Fruit fly (Drosophila melanogaster) whole organism, embryonic: ENCODE measurements around the gene Pgant8.

Source experiments
- BtbVII ChIP-seq: fragments of 200-800 bp; sonication (Bioruptor generic); optimal IDR thresholded peaks from 3 replicates; lab custom pipeline; 2017; ENCODE audit warnings: missing biosample characterization, mild to moderate bottlenecking, missing genetic modification characterization
- CG10959 ChIP-seq: fragments of 200-800 bp; sonication (Bioruptor generic); IDR thresholded peaks from 2 replicates; pipeline ENCODE4 v1.3.6; 2022; ENCODE audit warnings: missing biosample characterization, missing genetic modification characterization
- CG10979 ChIP-seq: fragments of 200-800 bp; sonication (Bioruptor generic); optimal IDR thresholded peaks from 2 replicates; lab custom pipeline; 2018; ENCODE audit warnings: missing biosample characterization, mild to moderate bottlenecking, missing genetic modification characterization, moderate library complexity
- CG11085 ChIP-seq: fragments of 200-800 bp; sonication (Bioruptor generic); IDR thresholded peaks from 2 replicates; pipeline ENCODE4 v1.3.6; 2022; ENCODE audit warnings: missing biosample characterization, missing genetic modification characterization
- CG11456 ChIP-seq: fragments of 200-800 bp; sonication (Bioruptor generic); IDR thresholded peaks from 3 replicates; pipeline ENCODE4 v1.3.6; 2022; ENCODE audit warnings: missing biosample characterization, missing genetic modification characterization
- CG1233 ChIP-seq: fragments of 200-800 bp; sonication (Bioruptor generic); optimal IDR thresholded peaks from 4 replicates; lab custom pipeline; 2018; ENCODE audit warnings: missing biosample characterization, mild to moderate bottlenecking, missing genetic modification characterization
- CG12391 ChIP-seq: fragments of 200-800 bp; sonication (Bioruptor generic); optimal IDR thresholded peaks from 3 replicates; lab custom pipeline; 2018; ENCODE audit warnings: missing biosample characterization, mild to moderate bottlenecking, missing genetic modification characterization, moderate library complexity
- CG12942 ChIP-seq: fragments of 200-800 bp; sonication (Bioruptor generic); optimal IDR thresholded peaks from 3 replicates; lab custom pipeline; 2016; ENCODE audit warnings: missing biosample characterization, missing genetic modification characterization
- CG14441 ChIP-seq: fragments of 200-800 bp; sonication (Bioruptor generic); IDR thresholded peaks from 2 replicates; pipeline ENCODE4 v1.3.6; 2022; ENCODE audit warnings: missing biosample characterization, missing genetic modification characterization
- CG14965 ChIP-seq: fragments of 200-800 bp; sonication (Bioruptor generic); optimal IDR thresholded peaks from 2 replicates; lab custom pipeline; 2016; ENCODE audit warnings: missing biosample characterization, missing genetic modification characterization, borderline replicate concordance
- CG17186 ChIP-seq: fragments of 200-800 bp; sonication (Bioruptor generic); optimal IDR thresholded peaks from 3 replicates; lab custom pipeline; 2017; ENCODE audit warnings: missing biosample characterization, missing genetic modification reagents, missing genetic modification characterization
- CG17361 ChIP-seq: fragments of 200-800 bp; sonication (Bioruptor generic); IDR thresholded peaks from 3 replicates; pipeline ENCODE4 v1.3.6; 2022; ENCODE audit warnings: missing biosample characterization, missing genetic modification characterization
- CG2120 ChIP-seq: fragments of 200-800 bp; sonication (Bioruptor generic); optimal IDR thresholded peaks from 3 replicates; lab custom pipeline; 2016; ENCODE audit warnings: missing biosample characterization, missing genetic modification characterization
- CG32772 ChIP-seq: fragments of 200-800 bp; sonication (Bioruptor generic); IDR thresholded peaks from 2 replicates; pipeline ENCODE4 v1.3.6; 2022; ENCODE audit warnings: missing biosample characterization, missing genetic modification characterization
- CG3407 ChIP-seq: fragments of 200-800 bp; sonication (Bioruptor generic); optimal IDR thresholded peaks from 2 replicates; lab custom pipeline; 2018; ENCODE audit warnings: missing biosample characterization, mild to moderate bottlenecking, missing genetic modification characterization
- CG34224 ChIP-seq: fragments of 200-800 bp; sonication (Bioruptor generic); IDR thresholded peaks from 3 replicates; pipeline ENCODE4 v1.3.6; 2022; ENCODE audit warnings: missing biosample characterization, missing genetic modification characterization; ENCODE audit not compliant: partially characterized antibody
- CG34376 ChIP-seq: fragments of 200-800 bp; sonication (Bioruptor generic); optimal IDR thresholded peaks from 2 replicates; lab custom pipeline; 2018; ENCODE audit warnings: missing biosample characterization, mild to moderate bottlenecking, missing genetic modification characterization
- CG3847 ChIP-seq: fragments of 200-800 bp; sonication (Bioruptor generic); IDR thresholded peaks from 2 replicates; pipeline ENCODE4 v1.3.6; 2022; ENCODE audit warnings: missing biosample characterization, missing genetic modification characterization
- CG4360 ChIP-seq: fragments of 200-800 bp; sonication (Bioruptor generic); IDR thresholded peaks from 2 replicates; pipeline ENCODE4 v1.3.6; 2022; ENCODE audit warnings: missing biosample characterization, missing genetic modification characterization
- CG4404 ChIP-seq: fragments of 200-800 bp; sonication (Bioruptor generic); IDR thresholded peaks from 2 replicates; pipeline ENCODE4 v1.3.6; 2022; ENCODE audit warnings: missing biosample characterization, missing genetic modification characterization
- CG4820 ChIP-seq: fragments of 200-800 bp; sonication (Bioruptor generic); optimal IDR thresholded peaks from 3 replicates; lab custom pipeline; 2016; ENCODE audit warnings: missing biosample characterization, missing genetic modification characterization
- CG5953 ChIP-seq: fragments of 200-800 bp; sonication (Bioruptor generic); IDR thresholded peaks from 2 replicates; pipeline ENCODE4 v1.3.6; 2022; ENCODE audit warnings: missing biosample characterization, missing genetic modification characterization
- CG6765 ChIP-seq: fragments of 200-800 bp; sonication (Bioruptor generic); optimal IDR thresholded peaks from 3 replicates; lab custom pipeline; 2017; ENCODE audit warnings: missing biosample characterization, mild to moderate bottlenecking, missing genetic modification characterization
- CG6791 ChIP-seq: fragments of 200-800 bp; sonication (Bioruptor generic); IDR thresholded peaks from 3 replicates; pipeline ENCODE4 v1.3.6; 2022; ENCODE audit warnings: missing biosample characterization, missing genetic modification characterization; ENCODE audit not compliant: partially characterized antibody
- CG6813 ChIP-seq: fragments of 200-800 bp; sonication (Bioruptor generic); optimal IDR thresholded peaks from 2 replicates; lab custom pipeline; 2017; ENCODE audit warnings: missing biosample characterization, missing genetic modification characterization, mild to moderate bottlenecking, moderate library complexity, missing genetic modification reagents
- Elba2 ChIP-seq: fragments of 200-800 bp; sonication (Bioruptor generic); optimal IDR thresholded peaks from 3 replicates; lab custom pipeline; 2016; ENCODE audit warnings: missing biosample characterization, missing genetic modification characterization
- Ets65A ChIP-seq: fragments of 200-800 bp; sonication (Bioruptor generic); peaks from one replicate; lab custom pipeline; 2016; ENCODE audit warnings: missing biosample characterization, missing genetic modification characterization
- Fer3 ChIP-seq: fragments of 200-800 bp; sonication (Bioruptor generic); optimal IDR thresholded peaks from 2 replicates; lab custom pipeline; 2018; ENCODE audit warnings: missing biosample characterization, mild to moderate bottlenecking, missing genetic modification characterization, moderate library complexity
- Gsc ChIP-seq: fragments of 200-800 bp; sonication (Bioruptor generic); IDR thresholded peaks from 2 replicates; pipeline ENCODE4 v1.3.6; 2022; ENCODE audit warnings: missing biosample characterization, missing genetic modification characterization
- H2.0 ChIP-seq: fragments of 200-800 bp; sonication (Bioruptor generic); IDR thresholded peaks from 2 replicates; pipeline ENCODE4 v1.3.6; 2022; ENCODE audit warnings: missing biosample characterization, missing genetic modification characterization
- HmgZ ChIP-seq: fragments of 200-800 bp; sonication (Bioruptor generic); optimal IDR thresholded peaks from 2 replicates; lab custom pipeline; 2018; ENCODE audit warnings: missing biosample characterization, mild to moderate bottlenecking, missing genetic modification characterization
- Hmr ChIP-seq: fragments of 200-800 bp; sonication (Bioruptor generic); optimal IDR thresholded peaks from 3 replicates; lab custom pipeline; 2017; ENCODE audit warnings: mild to moderate bottlenecking, missing biosample characterization, missing genetic modification reagents, missing genetic modification characterization
- Hr39 ChIP-seq: fragments of >200 bp; optimal IDR thresholded peaks from 2 replicates; lab custom pipeline; 2017
- Lhr ChIP-seq: fragments of 200-800 bp; sonication (Bioruptor generic); optimal IDR thresholded peaks from 3 replicates; lab custom pipeline; 2017; ENCODE audit warnings: mild to moderate bottlenecking, missing biosample characterization, missing genetic modification reagents, missing genetic modification characterization
- Max ChIP-seq: fragments of 200-800 bp; sonication (Bioruptor generic); optimal IDR thresholded peaks from 2 replicates; lab custom pipeline; 2016; ENCODE audit warnings: missing biosample characterization, mild to moderate bottlenecking, missing genetic modification characterization
- PHDP ChIP-seq: fragments of 200-800 bp; sonication (Bioruptor generic); optimal IDR thresholded peaks from 3 replicates; lab custom pipeline; 2018; ENCODE audit warnings: missing biosample characterization, mild to moderate bottlenecking, missing genetic modification characterization, moderate library complexity
- Rx ChIP-seq: fragments of 200-800 bp; sonication (Bioruptor generic); IDR thresholded peaks from 2 replicates; pipeline ENCODE4 v1.3.6; 2022; ENCODE audit warnings: missing biosample characterization, missing genetic modification characterization
- Tbp ChIP-seq: fragments of >200 bp; optimal IDR thresholded peaks from 2 replicates; lab custom pipeline; 2018; ENCODE audit warnings: missing biosample characterization, missing genetic modification characterization
- abd-A ChIP-seq: fragments of 200-800 bp; sonication (Bioruptor generic); optimal IDR thresholded peaks from 3 replicates; lab custom pipeline; 2019; ENCODE audit warnings: missing biosample characterization, mild to moderate bottlenecking, missing genetic modification characterization, moderate library complexity
- amos ChIP-seq: fragments of 200-800 bp; sonication (Bioruptor generic); IDR thresholded peaks from 2 replicates; pipeline ENCODE4 v1.3.6; 2022; ENCODE audit warnings: missing biosample characterization, missing genetic modification characterization; ENCODE audit not compliant: partially characterized antibody
- chm ChIP-seq: fragments of 200-800 bp; sonication (Bioruptor generic); IDR thresholded peaks from 2 replicates; pipeline ENCODE4 v1.3.6; 2022; ENCODE audit warnings: missing biosample characterization, missing genetic modification characterization
- dmrt11E ChIP-seq: fragments of 200-800 bp; sonication (Bioruptor generic); optimal IDR thresholded peaks from 3 replicates; lab custom pipeline; 2018; ENCODE audit warnings: missing biosample characterization, mild to moderate bottlenecking, missing genetic modification characterization, moderate library complexity
- eve ChIP-seq, 2 experiments: fragments of >200 bp; optimal IDR thresholded peaks; 2 replicates each; lab custom pipeline; 2017; ENCODE audit warnings: missing biosample characterization in 2 of 2, missing genetic modification characterization in 2 of 2
- gt ChIP-seq: fragments of 200-800 bp; sonication (Bioruptor generic); IDR thresholded peaks from 2 replicates; pipeline ENCODE4 v1.3.6; 2022; ENCODE audit warnings: missing biosample characterization, missing genetic modification characterization
- her ChIP-seq: fragments of 200-800 bp; sonication (Bioruptor generic); optimal IDR thresholded peaks from 2 replicates; lab custom pipeline; 2016; ENCODE audit warnings: missing biosample characterization, missing genetic modification characterization
- oc ChIP-seq: fragments of 200-800 bp; sonication (Bioruptor generic); optimal IDR thresholded peaks from 2 replicates; lab custom pipeline; 2018; ENCODE audit warnings: missing biosample characterization, mild to moderate bottlenecking, missing genetic modification characterization, moderate library complexity
- tgo ChIP-seq: fragments of 200-800 bp; sonication (Bioruptor generic); IDR thresholded peaks from 3 replicates; pipeline ENCODE4 v1.3.6; 2022; ENCODE audit warnings: missing biosample characterization, missing genetic modification characterization
- tio ChIP-seq: fragments of 200-800 bp; sonication (Bioruptor generic); optimal IDR thresholded peaks from 2 replicates; lab custom pipeline; 2017; ENCODE audit warnings: missing biosample characterization, missing genetic modification characterization, inconsistent platforms
- tna ChIP-seq: fragments of 200-800 bp; sonication (Bioruptor generic); IDR thresholded peaks from 2 replicates; pipeline ENCODE4 v1.3.6; 2022; ENCODE audit warnings: missing biosample characterization, missing genetic modification characterization; ENCODE audit not compliant: partially characterized antibody
- yki ChIP-seq: fragments of >200 bp; optimal IDR thresholded peaks from 3 replicates; lab custom pipeline; 2018

Gene Pgant8

DNA sequence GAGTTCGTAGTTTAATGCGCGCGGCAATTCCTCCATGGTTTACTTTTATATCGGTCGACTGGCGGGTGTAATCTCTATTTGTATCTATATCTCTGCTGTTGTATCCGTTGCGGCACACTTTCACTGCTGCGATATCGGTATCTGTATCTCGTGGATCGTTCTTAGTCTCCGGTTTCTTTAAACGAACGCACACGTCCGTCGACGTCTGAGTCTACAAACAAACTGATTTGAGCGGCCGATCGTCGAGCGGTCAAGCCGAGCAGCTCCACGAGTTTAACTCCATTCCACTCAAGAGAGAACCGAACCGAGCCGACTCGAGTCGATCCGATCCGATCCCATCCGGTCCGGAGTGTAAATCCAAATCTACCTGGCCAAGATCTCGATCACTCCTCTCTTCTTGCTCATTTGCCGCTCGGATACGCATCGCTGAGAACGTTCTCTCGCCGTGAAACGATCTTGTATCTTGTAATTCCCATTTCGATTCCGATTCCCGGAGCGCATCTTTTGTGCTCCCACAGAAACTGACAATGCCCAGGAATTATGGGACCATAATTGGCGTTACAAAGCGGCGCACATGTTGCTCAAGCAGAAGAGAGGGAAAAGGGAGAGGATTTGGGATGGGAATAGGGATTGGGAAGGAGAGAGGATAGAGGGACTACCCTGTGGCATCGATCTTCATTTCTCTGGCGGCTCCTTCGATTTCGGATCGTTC, 16.1 kb downstream of the Pgant8 start, which contains the start of gene comm2 (continued):
- TF ChIP-seq CG14965 (GFP tag; lab: Kevin White, UChicago) (no peak), CG10959 (GFP tag; lab: Robert Waterston, UW) (no peak), CG11085 (GFP tag; lab: Robert Waterston, UW) (no peak), CG12391 (tag; lab: Kevin White, UChicago) (no peak), HmgZ (no peak), CG4820 (GFP tag; lab: Kevin White, UChicago) (no peak), Gsc (no peak), amos (GFP tag; lab: Robert Waterston, UW) (peak; percentile 61; the same call in 1 of the 2 replicates), CG6813 (no peak), CG32772 (no peak), CG6765 (GFP tag; lab: Kevin White, UChicago) (no peak), Elba2 (no peak), CG2120 (no peak), PHDP (tag; lab: Kevin White, UChicago) (no peak), CG1233 (GFP tag; lab: Kevin White, UChicago) (no peak), gt (GFP tag; lab: Robert Waterston, UW) (no peak), abd-A (tag; lab: Kevin White, UChicago) (no peak), oc (tag; lab: Kevin White, UChicago) (peak; percentile 52), chm (GFP tag; lab: Robert Waterston, UW) (peak; percentile 88), CG14441 (GFP tag; lab: Robert Waterston, UW) (no peak), CG4404 (no peak), tio (GFP tag; lab: Kevin White, UChicago) (no peak), CG5953 (GFP tag; lab: Robert Waterston, UW) (no peak), Ets65A (no peak), Max (GFP tag; lab: Kevin White, UChicago) (no peak), CG10979 (no peak), CG17186 (GFP tag; lab: Kevin White, UChicago) (no peak), yki (lab: Kevin White, UChicago) (peak; percentile 70), Rx (GFP tag; lab: Robert Waterston, UW) (no peak), tna (GFP tag; lab: Robert Waterston, UW) (no peak; the same call in 1 of the 2 replicates), Hr39 (no peak), tgo (GFP tag; lab: Robert Waterston, UW) (no peak), eve (GFP tag; optimal IDR thresholded peaks at IDR 0.05; lab: Kevin White, UChicago) (no peak), Fer3 (no peak), BtbVII (GFP tag; lab: Kevin White, UChicago) (no peak), dmrt11E (tag; lab: Kevin White, UChicago) (no peak), Tbp (GFP tag; lab: Kevin White, UChicago) (no peak), CG6791 (GFP tag; lab: Robert Waterston, UW) (peak; percentile 60; the same call in 2 of the 3 replicates), Hmr (GFP tag; lab: Kevin White, UChicago) (no peak), H2.0 (GFP tag; lab: Robert Waterston, UW) (no peak), CG12942 (GFP tag; lab: Kevin White, UChicago) (no peak), her (no peak), CG4360 (0 out of 2 replicates have a peak, but pooled peaks have one; percentile 28), CG3847 (no peak), CG11456 (GFP tag; lab: Robert Waterston, UW) (no peak), CG34376 (no peak), Lhr (GFP tag; lab: Kevin White, UChicago) (no peak), CG3407 (no peak), CG34224 (peak; percentile 65; the same call in 2 of the 3 replicates), CG17361 (GFP tag; lab: Robert Waterston, UW) (no peak)
